Worm (Caenorhabditis elegans) whole organism, L2 larva: ENCODE measurements around the gene F38B6.4.

Experiments used
- C34F6.9 ChIP-seq: fragments of 150-350 bp; optimal IDR thresholded peaks from 2 replicates; lab custom pipeline; 2014; ENCODE audit warnings: missing biosample characterization, missing genetic modification characterization
- F13H6.1 ChIP-seq: sonication (generic microtip); optimal IDR thresholded peaks from 2 replicates; lab custom pipeline; 2016; ENCODE audit warnings: missing genetic modification characterization, missing compliant biosample characterization
- Y55F3AM.14 ChIP-seq: fragments of 200-800 bp; sonication (Bioruptor generic); optimal IDR thresholded peaks from 2 replicates; lab custom pipeline; 2018; ENCODE audit warnings: mild to moderate bottlenecking, missing genetic modification characterization, missing compliant biosample characterization
- ama-1 ChIP-seq: fragments of 150-350 bp; optimal IDR thresholded peaks from 2 replicates; lab custom pipeline; 2018; ENCODE audit warnings: inconsistent platforms
- blmp-1 ChIP-seq: sonication (generic microtip); optimal IDR thresholded peaks from 2 replicates; lab custom pipeline; 2017; ENCODE audit warnings: missing genetic modification characterization, mild to moderate bottlenecking, missing compliant biosample characterization, antibody characterized with exemption, moderate library complexity; ENCODE audit not compliant: insufficient read depth
- ceh-16 ChIP-seq: fragments of 150-350 bp; optimal IDR thresholded peaks from 2 replicates; lab custom pipeline; 2014; ENCODE audit warnings: missing biosample characterization, missing genetic modification characterization
- ceh-82 ChIP-seq: fragments of 150-350 bp; optimal IDR thresholded peaks from 2 replicates; lab custom pipeline; 2014; ENCODE audit warnings: missing biosample characterization, missing genetic modification characterization
- crh-2 ChIP-seq: sonication (generic microtip); optimal IDR thresholded peaks from 2 replicates; lab custom pipeline; 2017; ENCODE audit warnings: missing biosample characterization, missing genetic modification characterization
- dmd-4 ChIP-seq: sonication (generic microtip); optimal IDR thresholded peaks from 2 replicates; lab custom pipeline; 2017; ENCODE audit warnings: missing biosample characterization, missing genetic modification characterization
- egl-27 ChIP-seq: sonication (generic microtip); optimal IDR thresholded peaks from 3 replicates; lab custom pipeline; 2017; ENCODE audit warnings: missing biosample characterization, missing genetic modification reagents, missing genetic modification characterization
- elt-1 ChIP-seq: fragments of 150-350 bp; optimal IDR thresholded peaks from 2 replicates; lab custom pipeline; 2014; ENCODE audit warnings: missing biosample characterization, missing genetic modification characterization
- elt-3 ChIP-seq: sonication (generic microtip); optimal IDR thresholded peaks from 2 replicates; lab custom pipeline; 2017; ENCODE audit warnings: missing biosample characterization, missing genetic modification characterization
- gmeb-1 ChIP-seq: fragments of 150-350 bp; optimal IDR thresholded peaks from 2 replicates; lab custom pipeline; 2014; ENCODE audit warnings: missing biosample characterization, missing genetic modification characterization
- lin-11 ChIP-seq: fragments of 150-350 bp; sonication (generic microtip); optimal IDR thresholded peaks from 2 replicates; lab custom pipeline; 2014; ENCODE audit warnings: missing biosample characterization, missing genetic modification characterization, inconsistent platforms, mixed read lengths
- lin-13 ChIP-seq: fragments of 150-350 bp; optimal IDR thresholded peaks from 2 replicates; lab custom pipeline; 2014; ENCODE audit warnings: missing biosample characterization, missing genetic modification reagents, missing genetic modification characterization
- lin-39 ChIP-seq: fragments of 150-350 bp; optimal IDR thresholded peaks from 2 replicates; lab custom pipeline; 2014; ENCODE audit warnings: missing biosample characterization, missing genetic modification reagents, missing genetic modification characterization
- lsy-2 ChIP-seq, 2 experiments: fragments of 150-350 bp in 1 of 2; sonication (generic microtip) in 1 of 2; optimal IDR thresholded peaks; 2 replicates each; lab custom pipeline; 2014 to 2017; ENCODE audit warnings: missing biosample characterization in 2 of 2, missing genetic modification characterization in 2 of 2
- mab-5 ChIP-seq: fragments of 150-350 bp; optimal IDR thresholded peaks from 2 replicates; lab custom pipeline; 2014; ENCODE audit warnings: missing biosample characterization, missing genetic modification characterization
- mbf-1 ChIP-seq: sonication (generic microtip); optimal IDR thresholded peaks from 2 replicates; lab custom pipeline; 2017; ENCODE audit warnings: missing biosample characterization, missing genetic modification characterization
- mdl-1 ChIP-seq, 2 experiments: fragments of 150-350 bp in 1 of 2; sonication (generic microtip) in 1 of 2; optimal IDR thresholded peaks; 2 replicates each; lab custom pipeline; 2017; ENCODE audit warnings: missing biosample characterization in 2 of 2, missing genetic modification characterization in 2 of 2
- nhr-12 ChIP-seq: fragments of 150-350 bp; optimal IDR thresholded peaks from 2 replicates; lab custom pipeline; 2014; ENCODE audit warnings: missing biosample characterization, missing genetic modification characterization
- nhr-21 ChIP-seq: fragments of 150-350 bp; optimal IDR thresholded peaks from 2 replicates; lab custom pipeline; 2014; ENCODE audit warnings: missing biosample characterization, missing genetic modification characterization
- nhr-23 ChIP-seq: fragments of 150-350 bp; optimal IDR thresholded peaks from 2 replicates; lab custom pipeline; 2014; ENCODE audit warnings: missing biosample characterization, missing genetic modification reagents, missing genetic modification characterization
- nhr-25 ChIP-seq: fragments of 150-350 bp; sonication (generic microtip); optimal IDR thresholded peaks from 3 replicates; lab custom pipeline; 2014; ENCODE audit warnings: missing biosample characterization, missing genetic modification characterization
- nhr-77 ChIP-seq: fragments of 150-350 bp; optimal IDR thresholded peaks from 2 replicates; lab custom pipeline; 2014; ENCODE audit warnings: missing biosample characterization, missing genetic modification characterization
- peb-1 ChIP-seq: fragments of 150-350 bp; optimal IDR thresholded peaks from 2 replicates; lab custom pipeline; 2014; ENCODE audit warnings: missing biosample characterization, missing genetic modification characterization
- sem-4 ChIP-seq: fragments of 150-350 bp; optimal IDR thresholded peaks from 2 replicates; lab custom pipeline; 2014; ENCODE audit warnings: missing biosample characterization, missing genetic modification reagents, missing genetic modification characterization
- skn-1 ChIP-seq: sonication (generic microtip); optimal IDR thresholded peaks from 2 replicates; lab custom pipeline; 2017; ENCODE audit warnings: missing biosample characterization, missing genetic modification characterization
- sma-9 ChIP-seq, 2 experiments: fragments of 150-350 bp in 1 of 2; sonication (generic microtip) in 1 of 2; optimal IDR thresholded peaks; 2 replicates each; lab custom pipeline; 2014 to 2016; ENCODE audit warnings: missing genetic modification characterization in 2 of 2, mild to moderate bottlenecking in 1 of 2, missing biosample characterization in 1 of 2, missing compliant biosample characterization in 1 of 2, missing genetic modification reagents in 1 of 2, moderate library complexity in 1 of 2
- snpc-4 ChIP-seq: fragments of 150-350 bp; optimal IDR thresholded peaks from 2 replicates; lab custom pipeline; 2014; ENCODE audit warnings: missing biosample characterization, missing genetic modification characterization
- unc-55 ChIP-seq: fragments of 150-350 bp; sonication (generic microtip); optimal IDR thresholded peaks from 3 replicates; lab custom pipeline; 2014; ENCODE audit warnings: missing biosample characterization, missing genetic modification reagents, missing genetic modification characterization
- zag-1 ChIP-seq: fragments of 150-350 bp; optimal IDR thresholded peaks from 2 replicates; lab custom pipeline; 2014; ENCODE audit warnings: missing biosample characterization, missing genetic modification characterization
- ztf-11 ChIP-seq: sonication (generic microtip); optimal IDR thresholded peaks from 2 replicates; lab custom pipeline; 2017; ENCODE audit warnings: missing biosample characterization, missing genetic modification characterization
- ztf-4 ChIP-seq: fragments of 150-350 bp; optimal IDR thresholded peaks from 2 replicates; lab custom pipeline; 2014; ENCODE audit warnings: missing biosample characterization, missing genetic modification characterization

Gene F38B6.4

DNA sequence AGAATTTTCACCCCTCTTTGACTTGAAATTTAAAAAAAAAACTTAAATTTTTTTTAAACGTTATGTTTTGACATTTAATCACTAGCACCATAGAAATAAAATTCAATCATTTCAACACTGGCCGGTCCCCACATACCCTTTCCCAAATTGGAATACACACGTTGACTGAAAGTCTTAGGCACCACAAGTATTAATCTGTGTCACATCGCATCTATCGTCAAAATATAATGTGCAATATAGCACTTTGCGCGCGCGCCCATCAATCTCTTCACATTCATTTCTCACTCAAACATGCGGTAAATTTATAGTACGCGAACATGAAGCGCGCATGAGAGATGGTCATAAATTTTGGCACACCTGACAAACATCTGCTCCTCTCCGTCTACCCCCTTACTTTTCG, 12.7 kb downstream of the F38B6.4 start:
- no peak for TF ChIP-seq ceh-82 (tag; lab: Kevin White, UChicago)
- no peak for TF ChIP-seq mdl-1 (tag; optimal IDR thresholded peaks at IDR 0.05; lab: Kevin White, UChicago)
- TF ChIP-seq mab-5 (tag; lab: Kevin White, UChicago), result peak; percentile 20
- TF ChIP-seq sem-4 (tag; lab: Kevin White, UChicago), result no peak
- TF ChIP-seq lin-13 (GFP tag; lab: Kevin White, UChicago), result no peak
- no peak for TF ChIP-seq ama-1 (lab: Kevin White, UChicago)

ce11 chrX:6687756-6688155, 13.1 kb downstream of the F38B6.4 start:
- TF ChIP-seq egl-27 (tag; lab: Kevin White, UChicago) (no peak), ztf-4 (tag; lab: Kevin White, UChicago) (no peak)

DNA sequence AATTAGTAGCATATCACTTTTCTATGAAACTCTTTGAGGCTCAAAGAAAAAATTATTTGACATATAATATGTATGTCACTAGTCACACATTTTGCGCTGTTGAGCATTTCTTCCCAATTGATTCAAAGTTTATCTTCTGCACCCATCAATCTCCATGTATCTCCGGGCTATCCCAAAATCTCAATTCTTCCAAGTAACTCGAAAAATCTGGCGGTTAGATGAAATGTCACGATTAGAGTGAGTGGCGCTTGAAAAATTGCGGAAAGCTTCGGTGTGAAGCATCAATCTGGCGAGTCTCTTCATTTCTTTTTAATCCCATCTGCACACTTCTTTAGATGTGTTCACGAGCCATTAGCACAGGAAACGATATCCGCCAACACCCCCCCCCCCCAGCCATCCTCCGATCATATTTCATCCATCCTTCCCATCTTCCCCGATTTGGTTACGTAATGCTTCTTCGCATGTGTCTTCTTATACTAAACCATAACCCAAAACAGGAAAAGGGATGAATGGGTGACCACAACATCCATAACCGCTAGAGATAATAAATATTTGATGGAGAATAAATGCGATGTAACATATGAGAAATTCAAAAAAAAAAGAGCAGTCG, 14.4 kb downstream of the F38B6.4 start:
- TF ChIP-seq Y55F3AM.14 (GFP tag; lab: Kevin White, UChicago) (no peak), zag-1 (tag; lab: Kevin White, UChicago) (peak; percentile 19), lsy-2 (tag; optimal IDR thresholded peaks at IDR 0.05; lab: Kevin White, UChicago) (no peak), nhr-25 (tag; lab: Kevin White, UChicago) (no peak), lin-11 (tag; lab: Kevin White, UChicago) (no peak), mdl-1 (tag; optimal IDR thresholded peaks at IDR 0.05; lab: Kevin White, UChicago) (no peak), peb-1 (tag; lab: Kevin White, UChicago) (no peak), mab-5 (tag; lab: Kevin White, UChicago) (peak; percentile 50), gmeb-1 (no peak), nhr-23 (tag; lab: Kevin White, UChicago) (peak; percentile 33), sma-9 (GFP tag; optimal IDR thresholded peaks at IDR 0.05; lab: Kevin White, UChicago) (peak; percentile 6), sma-9 (tag; optimal IDR thresholded peaks at IDR 0.05; lab: Kevin White, UChicago) (no peak)

DNA sequence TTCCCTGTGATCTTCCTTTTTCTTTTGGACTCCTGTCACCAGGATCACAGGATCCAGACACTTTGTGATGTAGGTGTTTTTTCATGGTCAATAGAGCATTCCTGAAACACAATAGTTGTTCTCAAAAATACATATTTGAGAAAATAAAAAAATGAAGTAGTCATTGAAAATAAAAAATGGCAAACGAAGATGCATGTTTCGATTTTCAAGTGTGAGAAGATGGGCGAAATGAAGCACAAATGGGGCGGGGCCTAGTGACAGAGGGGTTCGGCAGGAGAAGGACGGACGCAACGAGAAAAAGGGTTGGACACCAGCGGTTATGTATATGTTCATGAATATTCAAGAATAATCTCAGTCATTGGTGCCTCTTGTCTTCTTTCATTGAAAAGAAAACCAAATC, 15.3 kb downstream of the F38B6.4 start, which contains the start of gene F38B6.6:
TSS of gene F38B6.6 (minus strand) at position 101 of the 400 bp plus-strand sequence.
- TF ChIP-seq mab-5 (tag; lab: Kevin White, UChicago) (peak; percentile 10), mdl-1 (tag; optimal IDR thresholded peaks at IDR 0.05; lab: Kevin White, UChicago) (no peak), blmp-1 (no peak), unc-55 (peak; percentile 27), F13H6.1 (no peak), C34F6.9 (tag; lab: Kevin White, UChicago) (no peak), nhr-23 (tag; lab: Kevin White, UChicago) (no peak), zag-1 (tag; lab: Kevin White, UChicago) (no peak), dmd-4 (no peak), mbf-1 (tag; lab: Kevin White, UChicago) (no peak), peb-1 (tag; lab: Kevin White, UChicago) (no peak), ztf-11 (tag; lab: Kevin White, UChicago) (no peak), nhr-21 (tag; lab: Kevin White, UChicago) (no peak), lin-39 (tag; lab: Kevin White, UChicago) (no peak)

DNA sequence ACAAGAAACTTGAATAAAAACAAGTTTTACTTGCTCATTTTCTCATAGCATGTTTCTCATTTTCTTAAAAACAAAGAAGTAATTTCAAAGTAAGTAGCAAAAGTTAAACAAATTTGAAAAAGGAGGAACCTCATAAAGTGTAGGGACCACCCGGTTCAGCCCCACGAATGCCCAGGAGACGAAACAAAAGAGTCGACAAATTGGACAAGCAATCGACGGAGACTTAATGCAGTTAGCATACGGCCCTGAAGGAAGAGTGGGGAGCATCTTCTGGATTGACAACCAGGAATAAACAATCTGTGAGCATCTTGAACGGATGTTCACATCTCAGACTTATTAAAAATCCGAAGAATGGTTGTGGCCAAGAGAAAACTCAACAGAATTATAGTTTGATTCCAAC, 17.0 kb downstream of the F38B6.4 start:
- no peak for TF ChIP-seq ceh-82 (tag; lab: Kevin White, UChicago)
- TF ChIP-seq crh-2 (tag; lab: Kevin White, UChicago), result no peak
- TF ChIP-seq elt-3 (tag; lab: Kevin White, UChicago), result no peak
- no peak for TF ChIP-seq snpc-4 (tag; lab: Kevin White, UChicago)
- TF ChIP-seq mab-5 (tag; lab: Kevin White, UChicago), result no peak
- no peak for TF ChIP-seq ztf-11 (tag; lab: Kevin White, UChicago)
- no peak for TF ChIP-seq ceh-16

ce11 chrX:6692896-6693295, 18.2 kb downstream of the F38B6.4 start:
- TF ChIP-seq sma-9 (GFP tag; optimal IDR thresholded peaks at IDR 0.05; lab: Kevin White, UChicago), result no peak
- TF ChIP-seq sma-9 (tag; optimal IDR thresholded peaks at IDR 0.05; lab: Kevin White, UChicago), result no peak
- no peak for TF ChIP-seq elt-3 (tag; lab: Kevin White, UChicago)
- TF ChIP-seq egl-27 (tag; lab: Kevin White, UChicago), result no peak
- TF ChIP-seq nhr-77, result no peak
- TF ChIP-seq skn-1 (tag; lab: Kevin White, UChicago), result no peak
- no peak for TF ChIP-seq elt-1 (tag; lab: Kevin White, UChicago)
- TF ChIP-seq ztf-4 (tag; lab: Kevin White, UChicago), result no peak
- no peak for TF ChIP-seq mbf-1 (tag; lab: Kevin White, UChicago)
- TF ChIP-seq nhr-25 (tag; lab: Kevin White, UChicago), result no peak
- TF ChIP-seq nhr-23 (tag; lab: Kevin White, UChicago), result no peak
- no peak for TF ChIP-seq nhr-12 (tag; lab: Kevin White, UChicago)
- no peak for TF ChIP-seq F13H6.1
